Fruit fly (Drosophila melanogaster): Measurements from ENCODE around the gene Fbxl7.

Fbxl7 gene

dm6 chr3R:15922622-15923574 is 2.2 kb downstream of the Fbxl7 start:
- TF ChIP-seq cnc (optimal IDR thresholded peaks at IDR 0.05) (no peak), Mnt (GFP tag; optimal IDR thresholded peaks at IDR 0.05) (no peak), toe (GFP tag; optimal IDR thresholded peaks at IDR 0.05) (no peak), CG33017 (tag; optimal IDR thresholded peaks at IDR 0.05) (no peak), CG14711 (tag; optimal IDR thresholded peaks at IDR 0.05) (no peak), Clk (GFP tag; optimal IDR thresholded peaks at IDR 0.05) (no peak), CG12768 (GFP tag; optimal IDR thresholded peaks at IDR 0.05) (no peak), Crg-1 (GFP tag; optimal IDR thresholded peaks at IDR 0.05) (no peak), CG5204 (GFP tag; optimal IDR thresholded peaks at IDR 0.05) (no peak), cic (GFP tag; optimal IDR thresholded peaks at IDR 0.05) (no peak), kay (GFP tag; ENCODE audit: borderline replicate concordance) (no peak), CG7101 (tag; optimal IDR thresholded peaks at IDR 0.05) (no peak), bab1 (GFP tag; optimal IDR thresholded peaks at IDR 0.05) (no peak), CG7045 (GFP tag; optimal IDR thresholded peaks at IDR 0.05) (no peak)

dm6 chr3R:15925329-15925728 is 4.6 kb downstream of the Fbxl7 start, which contains the start of gene CG34276:
Gene CG34276 (plus strand): TSS chr3R:15925629.
- TF ChIP-seq cnc (optimal IDR thresholded peaks at IDR 0.05) (no peak), CG11617 (GFP tag; optimal IDR thresholded peaks at IDR 0.05) (no peak), CG5204 (GFP tag; optimal IDR thresholded peaks at IDR 0.05) (no peak), CG7045 (GFP tag; optimal IDR thresholded peaks at IDR 0.05) (no peak), kay (GFP tag; ENCODE audit: borderline replicate concordance) (no peak), CG12768 (GFP tag; optimal IDR thresholded peaks at IDR 0.05) (no peak), ovo (GFP tag; optimal IDR thresholded peaks at IDR 0.05) (no peak), tj (GFP tag; optimal IDR thresholded peaks at IDR 0.05) (no peak), bab1 (GFP tag; optimal IDR thresholded peaks at IDR 0.05) (no peak), CG1620 (GFP tag; optimal IDR thresholded peaks at IDR 0.05) (no peak)

- no peak for TF ChIP-seq ovo (GFP tag; optimal IDR thresholded peaks at IDR 0.05)
- no peak for TF ChIP-seq CG11617 (GFP tag; optimal IDR thresholded peaks at IDR 0.05)
- TF ChIP-seq Clk (GFP tag; optimal IDR thresholded peaks at IDR 0.05): no peak
- TF ChIP-seq toe (GFP tag; optimal IDR thresholded peaks at IDR 0.05): no peak
- no peak for TF ChIP-seq Hr96 (GFP tag; optimal IDR thresholded peaks at IDR 0.05)
- no peak for TF ChIP-seq CG7101 (tag; optimal IDR thresholded peaks at IDR 0.05)
- TF ChIP-seq Crg-1 (GFP tag; optimal IDR thresholded peaks at IDR 0.05): no peak
- TF ChIP-seq CG1620 (GFP tag; optimal IDR thresholded peaks at IDR 0.05): no peak
- TF ChIP-seq cic (GFP tag; optimal IDR thresholded peaks at IDR 0.05): no peak
- TF ChIP-seq tj (GFP tag; optimal IDR thresholded peaks at IDR 0.05): no peak
- no peak for TF ChIP-seq kay (GFP tag; ENCODE audit: borderline replicate concordance)
- no peak for TF ChIP-seq Mnt (GFP tag; optimal IDR thresholded peaks at IDR 0.05)
- no peak for TF ChIP-seq CG12768 (GFP tag; optimal IDR thresholded peaks at IDR 0.05)
Measured at dm6 chr3R:15925939-15926338, 5.2 kb downstream of the Fbxl7 start.

- TF ChIP-seq toe (GFP tag; optimal IDR thresholded peaks at IDR 0.05): no peak
Measured at dm6 chr3R:15927172-15927571, 6.5 kb downstream of the Fbxl7 start.

dm6 chr3R:15928127-15928526 is 7.4 kb downstream of the Fbxl7 start:
- no peak for TF ChIP-seq pad (GFP tag; optimal IDR thresholded peaks at IDR 0.05)
- TF ChIP-seq tj (GFP tag; optimal IDR thresholded peaks at IDR 0.05): no peak
- no peak for TF ChIP-seq Mnt (GFP tag; optimal IDR thresholded peaks at IDR 0.05)
- no peak for TF ChIP-seq CG7101 (tag; optimal IDR thresholded peaks at IDR 0.05)
- no peak for TF ChIP-seq CG7045 (GFP tag; optimal IDR thresholded peaks at IDR 0.05)
- no peak for TF ChIP-seq kay (GFP tag; ENCODE audit: borderline replicate concordance)
- TF ChIP-seq cnc (optimal IDR thresholded peaks at IDR 0.05): no peak
- TF ChIP-seq ovo (GFP tag; optimal IDR thresholded peaks at IDR 0.05): no peak
- no peak for TF ChIP-seq CG11617 (GFP tag; optimal IDR thresholded peaks at IDR 0.05)
- TF ChIP-seq CG33017 (tag; optimal IDR thresholded peaks at IDR 0.05): no peak

dm6 chr3R:15930050-15930449 is 9.4 kb downstream of the Fbxl7 start:
- TF ChIP-seq CG12768 (GFP tag; optimal IDR thresholded peaks at IDR 0.05) (no peak), Crg-1 (GFP tag; optimal IDR thresholded peaks at IDR 0.05) (no peak), cnc (optimal IDR thresholded peaks at IDR 0.05) (no peak), CG11617 (GFP tag; optimal IDR thresholded peaks at IDR 0.05) (no peak), CG14711 (tag; optimal IDR thresholded peaks at IDR 0.05) (no peak), CG1620 (GFP tag; optimal IDR thresholded peaks at IDR 0.05) (no peak), toe (GFP tag; optimal IDR thresholded peaks at IDR 0.05) (no peak), CG5204 (GFP tag; optimal IDR thresholded peaks at IDR 0.05) (no peak), ovo (GFP tag; optimal IDR thresholded peaks at IDR 0.05) (no peak), Mnt (GFP tag; optimal IDR thresholded peaks at IDR 0.05) (no peak), pad (GFP tag; optimal IDR thresholded peaks at IDR 0.05) (no peak), kay (GFP tag; ENCODE audit: borderline replicate concordance) (no peak), Hr96 (GFP tag; optimal IDR thresholded peaks at IDR 0.05) (no peak), CG7045 (GFP tag; optimal IDR thresholded peaks at IDR 0.05) (no peak), tj (GFP tag; optimal IDR thresholded peaks at IDR 0.05) (no peak), cic (GFP tag; optimal IDR thresholded peaks at IDR 0.05) (no peak), CG33017 (tag; optimal IDR thresholded peaks at IDR 0.05) (no peak), CG7101 (tag; optimal IDR thresholded peaks at IDR 0.05) (no peak)
